In the genomic region with DNA sequence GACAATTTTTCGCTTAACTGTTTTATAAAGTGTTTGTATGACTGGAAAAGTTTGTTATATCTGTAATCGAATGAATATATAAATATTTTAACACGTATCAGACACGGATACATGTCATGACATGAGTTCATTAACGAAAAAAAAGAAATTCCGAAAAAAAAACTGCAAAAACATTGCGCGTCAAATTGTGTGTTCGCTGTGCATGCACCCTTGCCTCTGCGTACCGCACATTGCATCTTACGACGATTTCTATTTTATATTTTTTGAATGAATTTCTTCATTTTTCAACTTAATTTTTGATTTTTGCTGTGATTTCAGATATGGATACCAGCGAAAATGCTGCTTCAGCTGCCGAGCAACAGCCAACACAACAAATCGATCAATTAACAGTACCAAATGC, we compare ENCODE assay signal across 2 worm cellular contexts.
TF ChIP-seq lines count a peak whose summit lies in the region.

wdr-5.1 (plus strand) TSS at position 319 of the 400 bp plus-strand sequence.

TF ChIP-seq in whole organism, L1 larva, 84 proteins besides CTCF, POLR2A, EP300 and RAD21 (continued from another document and continues in another):
- TF ChIP-seq pag-3 (tag; optimal IDR thresholded peaks at IDR 0.05; lab: Kevin White, UChicago; ENCODE audit: borderline replicate concordance, insufficient read depth): no peak
- no peak for TF ChIP-seq lir-3 (tag; optimal IDR thresholded peaks at IDR 0.05; lab: Kevin White, UChicago; ENCODE audit: poor library complexity)
- TF ChIP-seq lin-15B (tag; optimal IDR thresholded peaks at IDR 0.05; lab: Kevin White, UChicago): no peak
- peak; percentile 46 for TF ChIP-seq snu-23 (GFP tag; optimal IDR thresholded peaks at IDR 0.05; lab: Kevin White, UChicago)
- no peak for TF ChIP-seq C04F5.9 (tag; optimal IDR thresholded peaks at IDR 0.05; lab: Kevin White, UChicago)
- no peak for TF ChIP-seq swsn-7 (tag; optimal IDR thresholded peaks at IDR 0.05; lab: Kevin White, UChicago)
- TF ChIP-seq sox-4 (tag; optimal IDR thresholded peaks at IDR 0.05; lab: Kevin White, UChicago): no peak
- TF ChIP-seq grh-1 (GFP tag; IDR thresholded peaks at IDR 0.05; lab: Robert Waterston, UW): no peak
- no peak for TF ChIP-seq ceh-63 (GFP tag; optimal IDR thresholded peaks at IDR 0.05; lab: Kevin White, UChicago)
- no peak for TF ChIP-seq unc-62 (GFP tag; optimal IDR thresholded peaks at IDR 0.05; lab: Kevin White, UChicago)
- no peak for TF ChIP-seq ceh-88 (GFP tag; IDR thresholded peaks at IDR 0.05; lab: Robert Waterston, UW)
- peak in 2 of 3 experiments; percentile 37 to 60 for TF ChIP-seq dpl-1 (GFP tag; optimal IDR thresholded peaks at IDR 0.05; lab: Kevin White, UChicago)
- TF ChIP-seq ztf-11 (tag; optimal IDR thresholded peaks at IDR 0.05; lab: Kevin White, UChicago): no peak
- TF ChIP-seq zip-4 (GFP tag; optimal IDR thresholded peaks at IDR 0.05; lab: Kevin White, UChicago): no peak
- TF ChIP-seq nhr-77 (tag; optimal IDR thresholded peaks at IDR 0.05; lab: Kevin White, UChicago): no peak
- TF ChIP-seq sup-37 (GFP tag; optimal IDR thresholded peaks at IDR 0.05; lab: Kevin White, UChicago): no peak
- no peak for TF ChIP-seq fkh-4 (tag; optimal IDR thresholded peaks at IDR 0.05; lab: Kevin White, UChicago; ENCODE audit: borderline replicate concordance)
- TF ChIP-seq ets-5 (GFP tag; IDR thresholded peaks at IDR 0.05; lab: Robert Waterston, UW): no peak
- no peak for TF ChIP-seq unc-98 (GFP tag; IDR thresholded peaks at IDR 0.05; lab: Robert Waterston, UW)
- TF ChIP-seq lin-35 (GFP tag; optimal IDR thresholded peaks at IDR 0.05; lab: Kevin White, UChicago): peak; percentile 21 to 47
- no peak for TF ChIP-seq hlh-4 (tag; optimal IDR thresholded peaks at IDR 0.05; lab: Kevin White, UChicago)
- TF ChIP-seq lsy-2 (tag; optimal IDR thresholded peaks at IDR 0.05; lab: Kevin White, UChicago): peak; percentile 31 to 62
- no peak for TF ChIP-seq C34B4.2 (tag; optimal IDR thresholded peaks at IDR 0.05; lab: Kevin White, UChicago)
- no peak for TF ChIP-seq C16A3.4 (tag; optimal IDR thresholded peaks at IDR 0.05; lab: Kevin White, UChicago)
- no peak for TF ChIP-seq unc-30 (tag; optimal IDR thresholded peaks at IDR 0.05; lab: Kevin White, UChicago)
- TF ChIP-seq unc-130 (tag; optimal IDR thresholded peaks at IDR 0.05; lab: Kevin White, UChicago): no peak
- TF ChIP-seq nhr-71 (tag; optimal IDR thresholded peaks at IDR 0.05; lab: Kevin White, UChicago): peak; percentile 54
- TF ChIP-seq tbx-2 (tag; optimal IDR thresholded peaks at IDR 0.05; lab: Kevin White, UChicago): no peak
- TF ChIP-seq zag-1 (tag; optimal IDR thresholded peaks at IDR 0.05; lab: Kevin White, UChicago): no peak
- TF ChIP-seq nhr-12 (tag; optimal IDR thresholded peaks at IDR 0.05; lab: Kevin White, UChicago): no peak
- no peak for TF ChIP-seq Y116A8C.19 (tag; optimal IDR thresholded peaks at IDR 0.05; lab: Kevin White, UChicago; ENCODE audit: borderline replicate concordance)
- TF ChIP-seq nhr-28 (tag; optimal IDR thresholded peaks at IDR 0.05; lab: Kevin White, UChicago): no peak
- TF ChIP-seq F16B12.6 (tag; optimal IDR thresholded peaks at IDR 0.05; lab: Kevin White, UChicago): peak; percentile 88
- TF ChIP-seq elt-3 (tag; optimal IDR thresholded peaks at IDR 0.05; lab: Kevin White, UChicago): no peak
- TF ChIP-seq aly-2 (tag; optimal IDR thresholded peaks at IDR 0.05; lab: Kevin White, UChicago): no peak
- no peak for TF ChIP-seq unc-86 (tag; optimal IDR thresholded peaks at IDR 0.05; lab: Kevin White, UChicago)
- no peak for TF ChIP-seq vab-15 (tag; optimal IDR thresholded peaks at IDR 0.05; lab: Kevin White, UChicago)
- no peak for TF ChIP-seq mdl-1 (tag; optimal IDR thresholded peaks at IDR 0.05; lab: Kevin White, UChicago)
- no peak for TF ChIP-seq pqm-1 (tag; optimal IDR thresholded peaks at IDR 0.05; lab: Kevin White, UChicago)
- TF ChIP-seq egl-13 (tag; optimal IDR thresholded peaks at IDR 0.05; lab: Kevin White, UChicago): no peak
- TF ChIP-seq hpl-2 (GFP tag; optimal IDR thresholded peaks at IDR 0.05; lab: Kevin White, UChicago): no peak
- TF ChIP-seq nhr-90 (tag; optimal IDR thresholded peaks at IDR 0.05; lab: Kevin White, UChicago; ENCODE audit: poor library complexity): no peak
- TF ChIP-seq aha-1 (tag; optimal IDR thresholded peaks at IDR 0.05; lab: Kevin White, UChicago): no peak
- no peak for TF ChIP-seq ceh-90 (tag; optimal IDR thresholded peaks at IDR 0.05; lab: Kevin White, UChicago)
- TF ChIP-seq mep-1 (tag; optimal IDR thresholded peaks at IDR 0.05; lab: Kevin White, UChicago): no peak
- peak in 1 of 3 experiments; percentile 22 for TF ChIP-seq ceh-82 (tag; optimal IDR thresholded peaks at IDR 0.05; lab: Kevin White, UChicago)
- TF ChIP-seq alr-1 (tag; optimal IDR thresholded peaks at IDR 0.05; lab: Kevin White, UChicago; ENCODE audit: borderline replicate concordance): no peak
- TF ChIP-seq mef-2 (tag; optimal IDR thresholded peaks at IDR 0.05; lab: Kevin White, UChicago): no peak
- no peak for TF ChIP-seq nhr-11 (tag; optimal IDR thresholded peaks at IDR 0.05; lab: Kevin White, UChicago)
- TF ChIP-seq nhr-85 (tag; lab: Kevin White, UChicago): peak; percentile 26
- TF ChIP-seq isw-1 (GFP tag; IDR thresholded peaks at IDR 0.05; lab: Robert Waterston, UW): no peak
- TF ChIP-seq snpc-4 (tag; optimal IDR thresholded peaks at IDR 0.05; lab: Kevin White, UChicago): no peak
- no peak for TF ChIP-seq sptf-1 (tag; optimal IDR thresholded peaks at IDR 0.05; lab: Kevin White, UChicago)
- TF ChIP-seq skn-1 (tag; optimal IDR thresholded peaks at IDR 0.05; lab: Kevin White, UChicago): no peak
- TF ChIP-seq pax-3 (tag; optimal IDR thresholded peaks at IDR 0.05; lab: Kevin White, UChicago): no peak
- no peak for TF ChIP-seq fkh-10 (GFP tag; optimal IDR thresholded peaks at IDR 0.05; lab: Kevin White, UChicago)
- TF ChIP-seq hlh-17 (GFP tag; optimal IDR thresholded peaks at IDR 0.05; lab: Kevin White, UChicago; ENCODE audit: borderline replicate concordance): no peak
- TF ChIP-seq xbp-1 (tag; optimal IDR thresholded peaks at IDR 0.05; lab: Kevin White, UChicago): peak; percentile 48
- no peak for TF ChIP-seq ceh-8 (GFP tag; optimal IDR thresholded peaks at IDR 0.05; lab: Kevin White, UChicago)
- no peak for TF ChIP-seq dsc-1 (tag; optimal IDR thresholded peaks at IDR 0.05; lab: Kevin White, UChicago)
- no peak for TF ChIP-seq nhr-20 (tag; optimal IDR thresholded peaks at IDR 0.05; lab: Kevin White, UChicago)
- no peak for TF ChIP-seq blmp-1 (tag; optimal IDR thresholded peaks at IDR 0.05; lab: Kevin White, UChicago)
- no peak for TF ChIP-seq egl-27 (tag; optimal IDR thresholded peaks at IDR 0.05; lab: Kevin White, UChicago)
- TF ChIP-seq nhr-47 (tag; optimal IDR thresholded peaks at IDR 0.05; lab: Kevin White, UChicago): peak; percentile 22
- no peak for TF ChIP-seq mab-9 (GFP tag; IDR thresholded peaks at IDR 0.05; lab: Robert Waterston, UW)
- TF ChIP-seq lin-39 (tag; optimal IDR thresholded peaks at IDR 0.05; lab: Kevin White, UChicago): no peak

TF ChIP-seq in whole organism, L4 larva, 104 proteins besides CTCF, POLR2A, EP300 and RAD21 (continued from another document):
- TF ChIP-seq lin-29 (GFP tag; IDR thresholded peaks at IDR 0.05; lab: Robert Waterston, UW) (no peak), dpl-1 (GFP tag; optimal IDR thresholded peaks at IDR 0.05; lab: Kevin White, UChicago) (peak; percentile 25), madf-9 (GFP tag; conservative IDR thresholded peaks at IDR 0.05; lab: Robert Waterston, UW) (no peak), madf-5 (GFP tag; IDR thresholded peaks at IDR 0.05; lab: Robert Waterston, UW) (no peak), egl-43 (GFP tag; IDR thresholded peaks at IDR 0.05; lab: Robert Waterston, UW) (no peak), lin-13 (GFP tag; optimal IDR thresholded peaks at IDR 0.05; lab: Kevin White, UChicago) (no peak), zip-2 (tag; optimal IDR thresholded peaks at IDR 0.05; lab: Kevin White, UChicago) (no peak), zip-11 (GFP tag; IDR thresholded peaks at IDR 0.05; lab: Robert Waterston, UW) (no peak), lir-3 (tag; optimal IDR thresholded peaks at IDR 0.05; lab: Kevin White, UChicago) (no peak), unc-130 (GFP tag; optimal IDR thresholded peaks at IDR 0.05; lab: Kevin White, UChicago) (no peak), nhr-76 (tag; optimal IDR thresholded peaks at IDR 0.05; lab: Kevin White, UChicago) (no peak), zfp-3 (GFP tag; conservative IDR thresholded peaks at IDR 0.05; lab: Robert Waterston, UW) (no peak), lsy-2 (tag; optimal IDR thresholded peaks at IDR 0.05; lab: Kevin White, UChicago) (peak in 1 of 2 experiments; percentile 80), ztf-11 (tag; optimal IDR thresholded peaks at IDR 0.05; lab: Kevin White, UChicago) (no peak), unc-62 (GFP tag; optimal IDR thresholded peaks at IDR 0.05 in 1 of 2; lab: Kevin White, UChicago) (no peak), unc-62 (tag; optimal IDR thresholded peaks at IDR 0.05; lab: Kevin White, UChicago) (no peak), lin-38 (GFP tag; IDR thresholded peaks at IDR 0.05; lab: Robert Waterston, UW) (peak; percentile 47), fkh-10 (GFP tag; optimal IDR thresholded peaks at IDR 0.05; lab: Kevin White, UChicago) (no peak), duxl-1 (tag; optimal IDR thresholded peaks at IDR 0.05; lab: Kevin White, UChicago; ENCODE audit: poor library complexity) (peak; percentile 38), unc-39 (tag; optimal IDR thresholded peaks at IDR 0.05; lab: Kevin White, UChicago) (no peak), nhr-111 (GFP tag; optimal IDR thresholded peaks at IDR 0.05; lab: Kevin White, UChicago) (no peak), hif-1 (tag; optimal IDR thresholded peaks at IDR 0.05; lab: Kevin White, UChicago) (no peak), mes-2 (tag; optimal IDR thresholded peaks at IDR 0.05; lab: Kevin White, UChicago; ENCODE audit: poor library complexity, severe bottlenecking) (peak; percentile 57), daf-12 (tag; optimal IDR thresholded peaks at IDR 0.05; lab: Kevin White, UChicago) (no peak), fos-1 (tag; optimal IDR thresholded peaks at IDR 0.05; lab: Kevin White, UChicago) (no peak), cey-2 (tag; optimal IDR thresholded peaks at IDR 0.05; lab: Kevin White, UChicago; ENCODE audit: borderline replicate concordance, insufficient read depth) (no peak), nhr-25 (tag; optimal IDR thresholded peaks at IDR 0.05; lab: Kevin White, UChicago; ENCODE audit: borderline replicate concordance, insufficient read depth) (no peak), daf-16 (GFP tag; optimal IDR thresholded peaks at IDR 0.05; lab: Kevin White, UChicago) (no peak), daf-16 (tag; optimal IDR thresholded peaks at IDR 0.05; lab: Kevin White, UChicago) (peak; percentile 13), T20F7.1 (GFP tag; optimal IDR thresholded peaks at IDR 0.05; lab: Kevin White, UChicago) (no peak), nhr-48 (tag; optimal IDR thresholded peaks at IDR 0.05; lab: Kevin White, UChicago) (no peak), R02D3.7 (tag; optimal IDR thresholded peaks at IDR 0.05; lab: Kevin White, UChicago) (no peak), nhr-102 (tag; optimal IDR thresholded peaks at IDR 0.05; lab: Kevin White, UChicago) (no peak), F37D6.2 (tag; optimal IDR thresholded peaks at IDR 0.05; lab: Kevin White, UChicago) (no peak), spr-1 (tag; optimal IDR thresholded peaks at IDR 0.05; lab: Kevin White, UChicago) (no peak), nhr-10 (tag; optimal IDR thresholded peaks at IDR 0.05; lab: Kevin White, UChicago) (no peak), T26A8.4 (GFP tag; IDR thresholded peaks at IDR 0.05; lab: Robert Waterston, UW) (no peak)
